Worm (Caenorhabditis elegans) whole organism, young adult: Measurements from ENCODE around the gene C53A5.17.

Experiments used
- C06A6.2 ChIP-seq: fragments of 200-800 bp; sonication (Bioruptor generic); conservative IDR thresholded peaks from 2 replicates; pipeline ENCODE4 v1.3.6; 2022; ENCODE audit warnings: missing genetic modification characterization, missing compliant biosample characterization
- F49E8.2 ChIP-seq: sonication (generic microtip); optimal IDR thresholded peaks from 3 replicates; lab custom pipeline; 2017; ENCODE audit warnings: missing genetic modification characterization, mild to moderate bottlenecking, missing compliant biosample characterization, antibody characterized with exemption, moderate library complexity; ENCODE audit not compliant: insufficient read depth
- F57C9.4 ChIP-seq: sonication (generic microtip); optimal IDR thresholded peaks from 2 replicates; lab custom pipeline; 2017; ENCODE audit warnings: mild to moderate bottlenecking, missing genetic modification characterization, missing compliant biosample characterization
- K11D2.4 ChIP-seq: fragments of 200-800 bp; sonication (Bioruptor generic); IDR thresholded peaks from 2 replicates; pipeline ENCODE4 v1.3.6; 2022; ENCODE audit warnings: missing genetic modification reagents, missing genetic modification characterization, missing compliant biosample characterization
- ama-1 ChIP-seq, 3 experiments: fragments of 150-350 bp in 1 of 3; sonication (generic microtip) in 2 of 3; optimal IDR thresholded peaks; 2 replicates each; lab custom pipeline; 2014 to 2018; ENCODE audit warnings: missing biosample characterization in 2 of 3, missing genetic modification characterization in 2 of 3, missing genetic modification reagents in 2 of 3
- bed-2 ChIP-seq: fragments of 200-800 bp; sonication (Bioruptor generic); IDR thresholded peaks from 2 replicates; pipeline ENCODE4 v1.3.6; 2022; ENCODE audit warnings: missing genetic modification reagents, missing genetic modification characterization, missing compliant biosample characterization
- hlh-12 ChIP-seq: sonication (generic microtip); optimal IDR thresholded peaks from 2 replicates; lab custom pipeline; 2016; ENCODE audit warnings: missing genetic modification characterization, missing compliant biosample characterization
- lin-40 ChIP-seq: sonication (generic microtip); optimal IDR thresholded peaks from 2 replicates; lab custom pipeline; 2016; ENCODE audit warnings: missing genetic modification characterization, mild to moderate bottlenecking, missing compliant biosample characterization, missing genotype, missing genetic modification reagents
- madf-3 ChIP-seq: fragments of 200-800 bp; sonication (Bioruptor generic); IDR thresholded peaks from 2 replicates; pipeline ENCODE4 v1.3.6; 2022; ENCODE audit warnings: missing genetic modification reagents, missing genetic modification characterization, missing compliant biosample characterization

DNA sequence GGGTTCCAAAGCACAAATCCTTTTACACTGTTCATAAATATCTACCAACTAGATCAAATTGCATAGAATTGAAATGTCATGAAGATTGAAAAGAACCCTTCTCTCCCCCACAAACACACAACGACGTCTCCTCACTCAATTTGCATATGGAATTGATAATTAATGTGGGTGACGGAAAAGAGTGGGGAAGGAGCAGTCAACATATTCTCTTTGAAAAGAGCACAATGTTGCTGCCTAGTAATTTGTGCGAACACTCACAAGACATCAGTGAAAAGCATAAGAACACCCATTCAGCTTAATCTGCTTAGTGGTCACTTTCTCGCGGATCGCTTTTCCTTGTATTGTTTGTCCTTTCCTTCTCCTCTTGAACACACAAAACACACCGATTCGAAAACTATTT is 24.5 kb downstream of the C53A5.17 start:
- TF ChIP-seq F57C9.4 (tag; lab: Kevin White, UChicago) (no peak), C06A6.2 (GFP tag; lab: Robert Waterston, UW) (no peak), F49E8.2 (tag; lab: Kevin White, UChicago) (no peak), lin-40 (tag; lab: Kevin White, UChicago) (no peak), K11D2.4 (GFP tag; lab: Robert Waterston, UW) (no peak), madf-3 (GFP tag; lab: Robert Waterston, UW) (no peak), ama-1 (optimal IDR thresholded peaks at IDR 0.05; lab: Kevin White, UChicago) (no peak), ama-1 (GFP tag; optimal IDR thresholded peaks at IDR 0.05; lab: Kevin White, UChicago) (no peak), hlh-12 (no peak), bed-2 (GFP tag; lab: Robert Waterston, UW) (no peak)
